Worm (Caenorhabditis elegans) whole organism, late embryonic: Measurements from ENCODE around the gene W01A11.1.

Source experiments
- ceh-6 ChIP-seq: fragments of 200-800 bp; sonication (Bioruptor generic); optimal IDR thresholded peaks from 2 replicates; lab custom pipeline; 2018; ENCODE audit warnings: mild to moderate bottlenecking, missing genetic modification characterization, missing compliant biosample characterization
- dve-1 ChIP-seq: sonication (generic microtip); optimal IDR thresholded peaks from 2 replicates; lab custom pipeline; 2017; ENCODE audit warnings: antibody characterized with exemption, mild to moderate bottlenecking, missing genetic modification characterization, missing compliant biosample characterization
- nfya-1 ChIP-seq: sonication (generic microtip); optimal IDR thresholded peaks from 2 replicates; lab custom pipeline; 2017; ENCODE audit warnings: missing genetic modification characterization, mild to moderate bottlenecking, missing compliant biosample characterization, antibody characterized with exemption, moderate library complexity
- pha-2 ChIP-seq: sonication (generic microtip); optimal IDR thresholded peaks from 2 replicates; lab custom pipeline; 2017; ENCODE audit warnings: mild to moderate bottlenecking, missing genetic modification characterization, missing compliant biosample characterization
- unc-86 ChIP-seq: sonication (generic microtip); optimal IDR thresholded peaks from 2 replicates; lab custom pipeline; 2016; ENCODE audit warnings: missing genetic modification characterization, missing compliant biosample characterization

ce11 chrV:6517305-6518224 is 18.5 kb downstream of the W01A11.1 start:
- TF ChIP-seq unc-86 (tag; lab: Kevin White, UChicago) (no peak), dve-1 (no peak), ceh-6 (no peak), pha-2 (tag; lab: Kevin White, UChicago) (no peak), nfya-1 (tag; lab: Kevin White, UChicago) (no peak)
